Fruit fly (Drosophila melanogaster) whole organism, embryonic: ENCODE results near the gene Ptp36E.

Experiments
- Atf-2 ChIP-seq: fragments of 200-800 bp; sonication (Bioruptor generic); optimal IDR thresholded peaks from 2 replicates; lab custom pipeline; 2016; ENCODE audit warnings: missing biosample characterization, missing genetic modification characterization
- CG10366 ChIP-seq: fragments of 200-800 bp; sonication (Bioruptor generic); IDR thresholded peaks from 2 replicates; pipeline ENCODE4 v1.3.6; 2022; ENCODE audit warnings: missing biosample characterization, missing genetic modification characterization
- CG10565 ChIP-seq: fragments of 200-800 bp; sonication (Bioruptor generic); optimal IDR thresholded peaks from 3 replicates; lab custom pipeline; 2016; ENCODE audit warnings: missing biosample characterization, mild to moderate bottlenecking, missing genetic modification characterization
- CG10979 ChIP-seq: fragments of 200-800 bp; sonication (Bioruptor generic); optimal IDR thresholded peaks from 2 replicates; lab custom pipeline; 2018; ENCODE audit warnings: missing biosample characterization, mild to moderate bottlenecking, missing genetic modification characterization, moderate library complexity
- CG11695 ChIP-seq: fragments of 200-800 bp; sonication (Bioruptor generic); IDR thresholded peaks from 3 replicates; pipeline ENCODE4 v1.3.6; 2022; ENCODE audit warnings: missing biosample characterization, missing genetic modification characterization
- CG12071 ChIP-seq: fragments of 200-800 bp; sonication (Bioruptor generic); optimal IDR thresholded peaks from 3 replicates; lab custom pipeline; 2018; ENCODE audit warnings: missing biosample characterization, mild to moderate bottlenecking, missing genetic modification characterization
- CG13624 ChIP-seq: fragments of 200-800 bp; sonication (Bioruptor generic); optimal IDR thresholded peaks from 2 replicates; lab custom pipeline; 2016; ENCODE audit warnings: missing biosample characterization, missing genetic modification characterization
- CG14667 ChIP-seq: fragments of 200-800 bp; sonication (Bioruptor generic); IDR thresholded peaks from 2 replicates; pipeline ENCODE4 v1.3.6; 2022; ENCODE audit warnings: missing biosample characterization, missing genetic modification characterization
- CG15073 ChIP-seq: fragments of 200-800 bp; sonication (Bioruptor generic); optimal IDR thresholded peaks from 2 replicates; lab custom pipeline; 2016; ENCODE audit warnings: missing biosample characterization, missing genetic modification characterization
- CG18011 ChIP-seq: fragments of 200-800 bp; sonication (Bioruptor generic); optimal IDR thresholded peaks from 2 replicates; lab custom pipeline; 2017; ENCODE audit warnings: missing biosample characterization, missing genetic modification characterization, mild to moderate bottlenecking, moderate library complexity, missing genotype
- CG18599 ChIP-seq: fragments of 200-800 bp; sonication (Bioruptor generic); optimal IDR thresholded peaks from 3 replicates; lab custom pipeline; 2017; ENCODE audit warnings: missing biosample characterization, missing genetic modification characterization, mild to moderate bottlenecking, moderate library complexity, missing genetic modification reagents
- CG18764 ChIP-seq: fragments of 200-800 bp; sonication (Bioruptor generic); optimal IDR thresholded peaks from 3 replicates; lab custom pipeline; 2016; ENCODE audit warnings: missing biosample characterization, missing genetic modification characterization
- CG31224 ChIP-seq: fragments of 200-800 bp; sonication (Bioruptor generic); IDR thresholded peaks from 2 replicates; pipeline ENCODE4 v1.3.6; 2022; ENCODE audit warnings: missing biosample characterization, missing genetic modification characterization
- CG31365 ChIP-seq: fragments of 200-800 bp; sonication (Bioruptor generic); optimal IDR thresholded peaks from 2 replicates; lab custom pipeline; 2018; ENCODE audit warnings: missing biosample characterization, mild to moderate bottlenecking, missing genetic modification characterization
- CG3281 ChIP-seq: fragments of 200-800 bp; sonication (Bioruptor generic); optimal IDR thresholded peaks from 3 replicates; lab custom pipeline; 2017; ENCODE audit warnings: missing biosample characterization, mild to moderate bottlenecking, missing genetic modification characterization
- CG42726 ChIP-seq: fragments of 200-800 bp; sonication (Bioruptor generic); IDR thresholded peaks from 2 replicates; pipeline ENCODE4 v1.3.6; 2022; ENCODE audit warnings: missing biosample characterization, missing genetic modification characterization; ENCODE audit not compliant: partially characterized antibody
- CG4730 ChIP-seq: fragments of 200-800 bp; sonication (Bioruptor generic); IDR thresholded peaks from 2 replicates; pipeline ENCODE4 v1.3.6; 2022; ENCODE audit warnings: missing biosample characterization, missing genetic modification characterization
- CG6765 ChIP-seq: fragments of 200-800 bp; sonication (Bioruptor generic); optimal IDR thresholded peaks from 3 replicates; lab custom pipeline; 2017; ENCODE audit warnings: missing biosample characterization, mild to moderate bottlenecking, missing genetic modification characterization
- CG6791 ChIP-seq: fragments of 200-800 bp; sonication (Bioruptor generic); IDR thresholded peaks from 3 replicates; pipeline ENCODE4 v1.3.6; 2022; ENCODE audit warnings: missing biosample characterization, missing genetic modification characterization; ENCODE audit not compliant: partially characterized antibody
- CG7839 ChIP-seq: fragments of 200-800 bp; sonication (Bioruptor generic); optimal IDR thresholded peaks from 3 replicates; lab custom pipeline; 2018; ENCODE audit warnings: missing biosample characterization, mild to moderate bottlenecking, missing genetic modification characterization, moderate library complexity
- CG7987 ChIP-seq: fragments of 200-800 bp; sonication (Bioruptor generic); optimal IDR thresholded peaks from 2 replicates; lab custom pipeline; 2018; ENCODE audit warnings: missing biosample characterization, mild to moderate bottlenecking, missing genetic modification characterization, moderate library complexity
- CG9609 ChIP-seq: fragments of 200-800 bp; sonication (Bioruptor generic); optimal IDR thresholded peaks from 3 replicates; lab custom pipeline; 2016; ENCODE audit warnings: missing biosample characterization, missing genetic modification characterization
- CG9876 ChIP-seq: fragments of 200-800 bp; sonication (Bioruptor generic); optimal IDR thresholded peaks from 2 replicates; lab custom pipeline; 2016; ENCODE audit warnings: missing biosample characterization, missing genetic modification characterization
- Dbx ChIP-seq: fragments of 200-800 bp; sonication (Bioruptor generic); IDR thresholded peaks from 3 replicates; pipeline ENCODE4 v1.3.6; 2022; ENCODE audit warnings: missing biosample characterization, missing genetic modification characterization
- Hsf ChIP-seq: fragments of 200-800 bp; sonication (Bioruptor generic); optimal IDR thresholded peaks from 3 replicates; lab custom pipeline; 2016; ENCODE audit warnings: missing biosample characterization, missing genetic modification characterization
- Lhr ChIP-seq: fragments of 200-800 bp; sonication (Bioruptor generic); optimal IDR thresholded peaks from 3 replicates; lab custom pipeline; 2017; ENCODE audit warnings: mild to moderate bottlenecking, missing biosample characterization, missing genetic modification reagents, missing genetic modification characterization
- Myb ChIP-seq: fragments of 200-800 bp; sonication (Bioruptor generic); optimal IDR thresholded peaks from 2 replicates; lab custom pipeline; 2016; ENCODE audit warnings: missing biosample characterization, missing genetic modification characterization
- Nf-YB ChIP-seq: fragments of 200-800 bp; sonication (Bioruptor generic); optimal IDR thresholded peaks from 3 replicates; lab custom pipeline; 2019; ENCODE audit warnings: missing biosample characterization, mild to moderate bottlenecking, missing genetic modification characterization, moderate library complexity
- Scr ChIP-seq: fragments of 200-800 bp; sonication (Bioruptor generic); IDR thresholded peaks from 2 replicates; pipeline ENCODE4 v1.3.6; 2022; ENCODE audit warnings: missing biosample characterization, missing genetic modification characterization; ENCODE audit not compliant: partially characterized antibody
- Sox100B ChIP-seq: fragments of 200-800 bp; sonication (Bioruptor generic); optimal IDR thresholded peaks from 3 replicates; lab custom pipeline; 2018; ENCODE audit warnings: missing biosample characterization, mild to moderate bottlenecking, missing genetic modification characterization
- Sox102F ChIP-seq: fragments of 200-800 bp; sonication (Bioruptor generic); optimal IDR thresholded peaks from 2 replicates; lab custom pipeline; 2018; ENCODE audit warnings: missing biosample characterization, mild to moderate bottlenecking, missing genetic modification characterization, moderate library complexity
- br ChIP-seq: fragments of >200 bp; optimal IDR thresholded peaks from 2 replicates; lab custom pipeline; 2017
- chif ChIP-seq, 2 experiments: fragments of 200-800 bp; sonication (Bioruptor generic); optimal IDR thresholded peaks; 3 replicates each; lab custom pipeline; 2016; ENCODE audit warnings: missing biosample characterization in 2 of 2, missing genetic modification characterization in 2 of 2
- danr ChIP-seq: fragments of 200-800 bp; sonication (Bioruptor generic); IDR thresholded peaks from 2 replicates; pipeline ENCODE4 v1.3.6; 2022; ENCODE audit warnings: missing biosample characterization, missing genetic modification characterization
- grn ChIP-seq: fragments of 200-800 bp; sonication (Bioruptor generic); optimal IDR thresholded peaks from 3 replicates; lab custom pipeline; 2017; ENCODE audit warnings: missing biosample characterization, missing genetic modification characterization
- inv ChIP-seq: fragments of 200-800 bp; sonication (Bioruptor generic); IDR thresholded peaks from 2 replicates; pipeline ENCODE4 v1.3.6; 2022; ENCODE audit warnings: missing biosample characterization, missing genetic modification characterization; ENCODE audit not compliant: partially characterized antibody
- jigr1 ChIP-seq: fragments of 200-800 bp; sonication (Bioruptor generic); IDR thresholded peaks from 3 replicates; pipeline ENCODE4 v1.3.6; 2022; ENCODE audit warnings: missing biosample characterization, missing genetic modification characterization
- klu ChIP-seq: fragments of 200-800 bp; sonication (Bioruptor generic); IDR thresholded peaks from 2 replicates; pipeline ENCODE4 v1.3.6; 2022; ENCODE audit warnings: missing biosample characterization, missing genetic modification characterization
- lbe ChIP-seq: fragments of 200-800 bp; sonication (Bioruptor generic); optimal IDR thresholded peaks from 2 replicates; lab custom pipeline; 2016; ENCODE audit warnings: missing biosample characterization, mild to moderate bottlenecking, missing genetic modification characterization
- lmd ChIP-seq: fragments of 200-800 bp; sonication (Bioruptor generic); IDR thresholded peaks from 2 replicates; pipeline ENCODE4 v1.3.6; 2022; ENCODE audit warnings: missing biosample characterization, missing genetic modification characterization
- nau ChIP-seq: fragments of 200-800 bp; sonication (Bioruptor generic); optimal IDR thresholded peaks from 3 replicates; lab custom pipeline; 2017; ENCODE audit warnings: missing biosample characterization, mild to moderate bottlenecking, missing genetic modification characterization, missing genetic modification reagents
- nom ChIP-seq: fragments of 200-800 bp; sonication (Bioruptor generic); optimal IDR thresholded peaks from 2 replicates; lab custom pipeline; 2017; ENCODE audit warnings: missing biosample characterization, missing genetic modification characterization, mild to moderate bottlenecking, moderate library complexity, missing genetic modification reagents
- org-1 ChIP-seq: fragments of 200-800 bp; sonication (Bioruptor generic); optimal IDR thresholded peaks from 2 replicates; lab custom pipeline; 2017; ENCODE audit warnings: missing biosample characterization, missing genetic modification characterization
- pho ChIP-seq: fragments of 200-800 bp; sonication (Bioruptor generic); optimal IDR thresholded peaks from 2 replicates; lab custom pipeline; 2016; ENCODE audit warnings: missing biosample characterization, missing genetic modification characterization
- scrt ChIP-seq: fragments of 200-800 bp; sonication (Bioruptor generic); optimal IDR thresholded peaks from 2 replicates; lab custom pipeline; 2018; ENCODE audit warnings: missing biosample characterization, mild to moderate bottlenecking, missing genetic modification characterization, moderate library complexity
- sqz ChIP-seq: fragments of 200-800 bp; sonication (Bioruptor generic); optimal IDR thresholded peaks from 3 replicates; lab custom pipeline; 2018; ENCODE audit warnings: missing biosample characterization, mild to moderate bottlenecking, missing genetic modification characterization
- sug ChIP-seq: fragments of 200-800 bp; optimal IDR thresholded peaks from 2 replicates; lab custom pipeline; 2019; ENCODE audit warnings: missing biosample characterization, mild to moderate bottlenecking, missing genetic modification characterization, moderate library complexity
- tap ChIP-seq: fragments of 200-800 bp; optimal IDR thresholded peaks from 3 replicates; lab custom pipeline; 2019; ENCODE audit warnings: missing biosample characterization, mild to moderate bottlenecking, missing genetic modification characterization, moderate library complexity
- tna ChIP-seq: fragments of 200-800 bp; sonication (Bioruptor generic); IDR thresholded peaks from 2 replicates; pipeline ENCODE4 v1.3.6; 2022; ENCODE audit warnings: missing biosample characterization, missing genetic modification characterization; ENCODE audit not compliant: partially characterized antibody
- toy ChIP-seq: fragments of 200-800 bp; sonication (Bioruptor generic); IDR thresholded peaks from 2 replicates; pipeline ENCODE4 v1.3.6; 2022; ENCODE audit warnings: missing biosample characterization, missing genetic modification characterization
- z ChIP-seq: fragments of 200-800 bp; sonication (Bioruptor generic); IDR thresholded peaks from 3 replicates; pipeline ENCODE4 v1.3.6; 2022; ENCODE audit warnings: missing biosample characterization, missing genetic modification characterization

Gene Ptp36E

dm6 chr2L:18145253-18145652 lies 39.6 kb downstream of the Ptp36E start (continued):
- peak; percentile 79 for TF ChIP-seq CG18764
- TF ChIP-seq CG7987 (GFP tag; lab: Kevin White, UChicago) = no peak
- peak; percentile 30 for TF ChIP-seq CG6765 (GFP tag; lab: Kevin White, UChicago)
- TF ChIP-seq tna (GFP tag; lab: Robert Waterston, UW) = no peak
- TF ChIP-seq scrt (GFP tag; lab: Kevin White, UChicago) = peak; percentile 64
- TF ChIP-seq CG18599 (GFP tag; lab: Kevin White, UChicago) = peak; percentile 88
- TF ChIP-seq toy (GFP tag; lab: Robert Waterston, UW) = no peak
- peak; percentile 65 for TF ChIP-seq CG14667 (GFP tag; lab: Robert Waterston, UW)
- peak; percentile 51; the same call in 1 of the 2 replicates for TF ChIP-seq danr (GFP tag; lab: Robert Waterston, UW)
- TF ChIP-seq CG9876 = peak; percentile 73
- TF ChIP-seq chif (GFP tag; optimal IDR thresholded peaks at IDR 0.05; lab: Kevin White, UChicago) = peak; percentile 86 to 95
- TF ChIP-seq CG12071 (GFP tag; lab: Kevin White, UChicago) = no peak
- peak; percentile 65 for TF ChIP-seq CG4730
- TF ChIP-seq Atf-2 (GFP tag; lab: Kevin White, UChicago) = peak; percentile 80
- peak; percentile 16 for TF ChIP-seq CG31365 (tag; lab: Kevin White, UChicago)
- peak; percentile 81 for TF ChIP-seq CG11695 (GFP tag; lab: Robert Waterston, UW)
- TF ChIP-seq CG6791 (GFP tag; lab: Robert Waterston, UW) = no peak
- TF ChIP-seq sug = no peak
- peak; percentile 56 for TF ChIP-seq Lhr (GFP tag; lab: Kevin White, UChicago)
- TF ChIP-seq CG10565 (GFP tag; lab: Kevin White, UChicago) = peak; percentile 68
- TF ChIP-seq klu (GFP tag; lab: Robert Waterston, UW) = peak; percentile 63
- peak; percentile 48 for TF ChIP-seq CG15073 (GFP tag; lab: Kevin White, UChicago)
- no peak for TF ChIP-seq jigr1 (GFP tag; lab: Robert Waterston, UW)
- peak; percentile 61 for TF ChIP-seq CG31224 (GFP tag; lab: Robert Waterston, UW)
- TF ChIP-seq Sox102F (GFP tag; lab: Kevin White, UChicago) = peak; percentile 78
- peak; percentile 53 for TF ChIP-seq grn (GFP tag; lab: Kevin White, UChicago)
- TF ChIP-seq CG42726 = no peak
- TF ChIP-seq Hsf = peak; percentile 87
- TF ChIP-seq Nf-YB (GFP tag; lab: Kevin White, UChicago) = peak; percentile 65
- TF ChIP-seq lmd (GFP tag; lab: Robert Waterston, UW) = peak; percentile 86
- peak; percentile 80 for TF ChIP-seq Dbx (GFP tag; lab: Robert Waterston, UW)
- TF ChIP-seq CG7839 (tag; lab: Kevin White, UChicago) = peak; percentile 89
- TF ChIP-seq sqz (GFP tag; lab: Kevin White, UChicago) = peak; percentile 42
- TF ChIP-seq CG10366 = peak; percentile 81
- TF ChIP-seq CG3281 (GFP tag; lab: Kevin White, UChicago) = peak; percentile 65
- TF ChIP-seq CG13624 (GFP tag; lab: Kevin White, UChicago) = peak; percentile 79
- TF ChIP-seq org-1 (GFP tag; lab: Kevin White, UChicago) = peak; percentile 83
- TF ChIP-seq nom = peak; percentile 82
- no peak for TF ChIP-seq br
- TF ChIP-seq Sox100B (GFP tag; lab: Kevin White, UChicago) = peak; percentile 65
- TF ChIP-seq CG18011 (GFP tag; lab: Kevin White, UChicago) = peak; percentile 43
- TF ChIP-seq inv (GFP tag; lab: Robert Waterston, UW) = no peak
- TF ChIP-seq z (GFP tag; lab: Robert Waterston, UW) = peak; percentile 62; the same call in 1 of the 3 replicates
- peak; percentile 92 for TF ChIP-seq lbe (GFP tag; lab: Kevin White, UChicago)
- TF ChIP-seq CG9609 (GFP tag; lab: Kevin White, UChicago) = peak; percentile 87
- TF ChIP-seq CG10979 (tag; lab: Kevin White, UChicago) = peak; percentile 93
- TF ChIP-seq tap = peak; percentile 48
- peak; percentile 61 for TF ChIP-seq Myb (GFP tag; lab: Kevin White, UChicago)
- peak; percentile 53 for TF ChIP-seq nau
- TF ChIP-seq Scr (GFP tag; lab: Robert Waterston, UW) = no peak
- peak; percentile 84 for TF ChIP-seq pho (GFP tag; lab: Kevin White, UChicago)
